Worm (Caenorhabditis elegans): ENCODE results near the gene plc-1.

DNA sequence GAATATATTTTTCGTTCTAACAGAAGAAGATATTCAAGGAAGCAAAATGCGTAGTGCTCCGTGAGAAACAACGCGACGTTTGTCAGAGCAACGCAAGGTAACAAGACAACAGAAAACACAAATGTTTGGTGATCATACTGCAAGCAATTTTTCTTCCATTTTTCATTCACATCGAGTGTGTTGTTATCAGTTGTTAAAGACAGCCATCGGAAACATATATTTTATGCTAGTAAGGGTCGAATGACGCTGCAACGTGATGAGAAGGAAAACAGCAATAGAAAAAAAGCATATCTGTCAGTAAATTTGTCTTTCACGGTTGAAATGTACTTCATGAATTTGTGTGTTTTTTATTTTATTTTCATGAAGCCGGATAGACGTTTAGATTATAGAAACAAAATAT, 90.3 kb downstream of the plc-1 start:
- no peak for TF ChIP-seq unc-39 (tag; optimal IDR thresholded peaks at IDR 0.05)
- no peak for TF ChIP-seq snpc-4 (tag; optimal IDR thresholded peaks at IDR 0.05)
- no peak for TF ChIP-seq elt-1 (tag; optimal IDR thresholded peaks at IDR 0.05)
- TF ChIP-seq ztf-1 (GFP tag; conservative IDR thresholded peaks at IDR 0.05) = no peak
- TF ChIP-seq dmd-4 (tag; optimal IDR thresholded peaks at IDR 0.05) = no peak
- no peak for TF ChIP-seq lsy-2 (tag; optimal IDR thresholded peaks at IDR 0.05)
- no peak for TF ChIP-seq unc-62 (GFP tag; optimal IDR thresholded peaks at IDR 0.05)
